Worm (Caenorhabditis elegans) whole organism, L1 larva: ENCODE data around the gene fbxa-32.
A peak's percentile ranks its signal among the peaks of the same experiment; 100 is the strongest.

Experiments
- C16A3.4 ChIP-seq: fragments of 150-350 bp; optimal IDR thresholded peaks from 2 replicates; lab custom pipeline; 2014; ENCODE audit warnings: missing biosample characterization, missing genetic modification characterization
- F16B12.6 ChIP-seq: fragments of 150-350 bp; optimal IDR thresholded peaks from 2 replicates; lab custom pipeline; 2014; ENCODE audit warnings: missing biosample characterization, missing genetic modification characterization
- Y116A8C.19 ChIP-seq: sonication (generic microtip); optimal IDR thresholded peaks from 2 replicates; lab custom pipeline; 2016; ENCODE audit warnings: missing compliant biosample characterization, missing genetic modification characterization, borderline replicate concordance
- aha-1 ChIP-seq: fragments of 150-350 bp; optimal IDR thresholded peaks from 2 replicates; lab custom pipeline; 2014; ENCODE audit warnings: missing biosample characterization, missing genetic modification characterization
- alr-1 ChIP-seq: fragments of 200-800 bp; sonication (Bioruptor generic); optimal IDR thresholded peaks from 2 replicates; lab custom pipeline; 2018; ENCODE audit warnings: borderline replicate concordance, mild to moderate bottlenecking, missing genetic modification characterization, missing compliant biosample characterization
- aly-2 ChIP-seq: fragments of 150-350 bp; optimal IDR thresholded peaks from 2 replicates; lab custom pipeline; 2014; ENCODE audit warnings: missing biosample characterization, missing genetic modification characterization
- blmp-1 ChIP-seq: fragments of 150-350 bp; optimal IDR thresholded peaks from 2 replicates; lab custom pipeline; 2014; ENCODE audit warnings: missing biosample characterization, missing genetic modification characterization
- ceh-8 ChIP-seq: fragments of 200-800 bp; sonication (Bioruptor generic); optimal IDR thresholded peaks from 2 replicates; lab custom pipeline; 2018; ENCODE audit warnings: mild to moderate bottlenecking, missing genetic modification characterization, moderate library complexity, missing compliant biosample characterization
- ceh-82 ChIP-seq, 3 experiments: fragments of 150-350 bp in 1 of 3; sonication (generic microtip) in 2 of 3; optimal IDR thresholded peaks; 2 replicates each; lab custom pipeline; 2014 to 2017; ENCODE audit warnings: missing biosample characterization in 3 of 3, missing genetic modification characterization in 3 of 3
- ceh-88 ChIP-seq: fragments of 200-800 bp; sonication (Bioruptor generic); IDR thresholded peaks from 2 replicates; pipeline ENCODE4 v1.3.6; 2022; ENCODE audit warnings: missing genetic modification characterization, missing compliant biosample characterization
- dpl-1 ChIP-seq, 3 experiments: fragments of 150-350 bp in 2 of 3; sonication (generic microtip) in 1 of 3; optimal IDR thresholded peaks; 2 replicates each; lab custom pipeline; 2014 to 2017; ENCODE audit warnings: missing biosample characterization in 3 of 3, missing genetic modification characterization in 3 of 3, missing genetic modification reagents in 3 of 3
- efl-1 ChIP-seq, 4 experiments: fragments of 150-350 bp; optimal IDR thresholded peaks in 3 of 4; peaks in 1 of 4; 1 replicate in 1 of 4; 2 replicates in 3 of 4; lab custom pipeline; 2014; ENCODE audit warnings: missing biosample characterization in 2 of 4, missing genetic modification characterization in 2 of 4, missing genetic modification reagents in 2 of 4
- efl-3 ChIP-seq: fragments of 200-800 bp; sonication (Bioruptor generic); optimal IDR thresholded peaks from 2 replicates; lab custom pipeline; 2018; ENCODE audit warnings: mild to moderate bottlenecking, missing genetic modification characterization, missing compliant biosample characterization
- egl-13 ChIP-seq: sonication (generic microtip); optimal IDR thresholded peaks from 2 replicates; lab custom pipeline; 2016; ENCODE audit warnings: missing genotype, missing genetic modification reagents, missing genetic modification characterization, missing compliant biosample characterization
- elt-2 ChIP-seq: sonication (generic microtip); optimal IDR thresholded peaks from 2 replicates; lab custom pipeline; 2016; ENCODE audit warnings: missing genetic modification characterization, mild to moderate bottlenecking, inconsistent platforms, missing compliant biosample characterization, missing genetic modification reagents
- ets-5 ChIP-seq: fragments of 200-800 bp; sonication (Bioruptor generic); IDR thresholded peaks from 2 replicates; pipeline ENCODE4 v1.3.6; 2022; ENCODE audit warnings: missing genetic modification characterization, missing compliant biosample characterization
- fkh-10 ChIP-seq: sonication (generic microtip); optimal IDR thresholded peaks from 2 replicates; lab custom pipeline; 2017; ENCODE audit warnings: missing biosample characterization, missing genetic modification reagents, missing genetic modification characterization
- fkh-4 ChIP-seq: sonication (generic microtip); optimal IDR thresholded peaks from 2 replicates; lab custom pipeline; 2016; ENCODE audit warnings: missing compliant biosample characterization, missing genetic modification characterization, borderline replicate concordance
- fos-1 ChIP-seq: fragments of 150-350 bp; optimal IDR thresholded peaks from 2 replicates; lab custom pipeline; 2014; ENCODE audit warnings: missing biosample characterization, missing genetic modification characterization
- hpl-2 ChIP-seq: fragments of 150-350 bp; optimal IDR thresholded peaks from 2 replicates; lab custom pipeline; 2014; ENCODE audit warnings: missing biosample characterization, missing genetic modification reagents, missing genetic modification characterization
- lin-14 ChIP-seq: fragments of 200-800 bp; sonication (Bioruptor generic); optimal IDR thresholded peaks from 2 replicates; lab custom pipeline; 2018; ENCODE audit warnings: mild to moderate bottlenecking, missing genetic modification characterization, moderate library complexity, missing compliant biosample characterization
- lin-15B ChIP-seq: fragments of 150-350 bp; sonication (generic microtip); optimal IDR thresholded peaks from 3 replicates; lab custom pipeline; 2014; ENCODE audit warnings: missing biosample characterization, missing genetic modification characterization
- lin-35 ChIP-seq, 2 experiments: fragments of 150-350 bp; optimal IDR thresholded peaks; 2 replicates each; lab custom pipeline; 2014; ENCODE audit warnings: missing biosample characterization in 2 of 2, missing genetic modification characterization in 2 of 2, missing genetic modification reagents in 2 of 2
- lin-39 ChIP-seq: fragments of 150-350 bp; optimal IDR thresholded peaks from 2 replicates; lab custom pipeline; 2014; ENCODE audit warnings: missing biosample characterization, missing genetic modification reagents, missing genetic modification characterization
- lsy-2 ChIP-seq, 2 experiments: fragments of 150-350 bp; optimal IDR thresholded peaks; 2 replicates each; lab custom pipeline; 2014; ENCODE audit warnings: missing biosample characterization in 2 of 2, missing genetic modification characterization in 2 of 2
- mab-9 ChIP-seq: fragments of 200-800 bp; sonication (Bioruptor generic); IDR thresholded peaks from 2 replicates; pipeline ENCODE4 v1.3.6; 2022; ENCODE audit warnings: missing genetic modification reagents, missing genetic modification characterization, missing compliant biosample characterization
- mdl-1 ChIP-seq, 2 experiments: fragments of 150-350 bp; optimal IDR thresholded peaks; 2 replicates each; lab custom pipeline; 2014 to 2017; ENCODE audit warnings: missing biosample characterization in 2 of 2, missing genetic modification characterization in 2 of 2, inconsistent platforms in 1 of 2
- mep-1 ChIP-seq: fragments of 150-350 bp; optimal IDR thresholded peaks from 2 replicates; lab custom pipeline; 2014; ENCODE audit warnings: missing biosample characterization, missing genetic modification characterization
- nhr-12 ChIP-seq: sonication (generic microtip); optimal IDR thresholded peaks from 2 replicates; lab custom pipeline; 2017; ENCODE audit warnings: missing biosample characterization, missing genetic modification characterization
- nhr-20 ChIP-seq: sonication (generic microtip); optimal IDR thresholded peaks from 2 replicates; lab custom pipeline; 2016; ENCODE audit warnings: mild to moderate bottlenecking, missing genetic modification characterization, missing compliant biosample characterization
- nhr-47 ChIP-seq: sonication (generic microtip); optimal IDR thresholded peaks from 2 replicates; lab custom pipeline; 2016; ENCODE audit warnings: mild to moderate bottlenecking, missing genetic modification characterization, moderate library complexity, missing compliant biosample characterization
- nhr-71 ChIP-seq: sonication (generic microtip); optimal IDR thresholded peaks from 2 replicates; lab custom pipeline; 2016; ENCODE audit warnings: mild to moderate bottlenecking, missing genetic modification characterization, moderate library complexity, missing compliant biosample characterization
- nhr-77 ChIP-seq: fragments of 150-350 bp; optimal IDR thresholded peaks from 2 replicates; lab custom pipeline; 2014; ENCODE audit warnings: missing biosample characterization, missing genetic modification characterization
- nhr-84 ChIP-seq: sonication (generic microtip); optimal IDR thresholded peaks from 2 replicates; lab custom pipeline; 2017; ENCODE audit warnings: missing biosample characterization, missing genetic modification characterization
- nhr-90 ChIP-seq: sonication (generic microtip); optimal IDR thresholded peaks from 2 replicates; lab custom pipeline; 2016; ENCODE audit warnings: mild to moderate bottlenecking, missing genetic modification characterization, missing compliant biosample characterization; ENCODE audit not compliant: poor library complexity
- rnt-1 ChIP-seq: sonication (generic microtip); optimal IDR thresholded peaks from 2 replicates; lab custom pipeline; 2016; ENCODE audit warnings: mild to moderate bottlenecking, missing genetic modification characterization, moderate library complexity, missing compliant biosample characterization
- skn-1 ChIP-seq: fragments of 150-350 bp; optimal IDR thresholded peaks from 2 replicates; lab custom pipeline; 2014; ENCODE audit warnings: missing biosample characterization, missing genetic modification characterization
- snu-23 ChIP-seq: sonication (generic microtip); optimal IDR thresholded peaks from 2 replicates; lab custom pipeline; 2016; ENCODE audit warnings: missing genetic modification characterization, missing compliant biosample characterization
- sup-37 ChIP-seq: fragments of 200-800 bp; sonication (Bioruptor generic); optimal IDR thresholded peaks from 2 replicates; lab custom pipeline; 2018; ENCODE audit warnings: mild to moderate bottlenecking, missing genetic modification characterization, missing compliant biosample characterization
- swsn-7 ChIP-seq: sonication (generic microtip); optimal IDR thresholded peaks from 2 replicates; lab custom pipeline; 2016; ENCODE audit warnings: missing genetic modification characterization, missing compliant biosample characterization
- unc-130 ChIP-seq: fragments of 150-350 bp; optimal IDR thresholded peaks from 2 replicates; lab custom pipeline; 2017; ENCODE audit warnings: missing biosample characterization, missing genetic modification characterization, inconsistent platforms
- unc-30 ChIP-seq: sonication (generic microtip); optimal IDR thresholded peaks from 2 replicates; lab custom pipeline; 2017; ENCODE audit warnings: missing biosample characterization, missing genetic modification characterization
- vab-15 ChIP-seq: sonication (generic microtip); optimal IDR thresholded peaks from 2 replicates; lab custom pipeline; 2017; ENCODE audit warnings: missing genotype, mild to moderate bottlenecking, missing genetic modification characterization, missing compliant biosample characterization
- zip-4 ChIP-seq: fragments of 200-800 bp; sonication (Bioruptor generic); optimal IDR thresholded peaks from 2 replicates; lab custom pipeline; 2018; ENCODE audit warnings: mild to moderate bottlenecking, missing genetic modification characterization, moderate library complexity, missing compliant biosample characterization
- ztf-11 ChIP-seq, 2 experiments: sonication (generic microtip); optimal IDR thresholded peaks; 2 replicates each; lab custom pipeline; 2016 to 2017; ENCODE audit warnings: missing genetic modification characterization in 2 of 2, missing biosample characterization in 1 of 2, missing compliant biosample characterization in 1 of 2

Gene fbxa-32

DNA sequence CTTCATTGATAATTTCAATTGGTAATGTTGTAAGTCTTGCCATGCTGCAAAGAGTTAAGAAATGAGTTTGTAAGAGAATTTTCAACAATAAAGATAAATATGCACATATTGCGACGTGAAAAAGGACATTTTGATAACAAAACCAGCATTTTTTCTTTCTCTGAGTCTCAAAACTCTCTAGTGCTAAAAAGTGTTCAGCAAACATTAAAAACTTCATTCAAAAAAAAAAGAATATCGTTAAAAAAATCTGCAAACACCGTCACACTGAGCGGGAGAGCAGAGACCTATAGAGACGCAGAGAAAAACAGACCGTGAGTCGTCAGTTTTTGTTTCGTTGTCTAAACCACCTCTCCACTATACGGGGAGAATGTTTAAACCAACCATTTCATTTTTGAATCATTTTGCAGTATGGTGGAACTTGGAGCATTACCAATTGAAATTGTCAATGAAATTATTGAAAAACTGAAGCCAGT lies 19.9 kb downstream of the fbxa-32 start, which contains the start of the genes fbxa-76 and fbxa-77:
fbxa-76 (minus strand) TSS at position 51 of the 473 bp plus-strand sequence.
fbxa-77 (plus strand) TSS at position 365 of the 473 bp plus-strand sequence.
- TF ChIP-seq nhr-47 (tag; lab: Kevin White, UChicago) (no peak), snu-23 (GFP tag; lab: Kevin White, UChicago) (peak; percentile 50), efl-1 (optimal IDR thresholded peaks at IDR 0.05; lab: Kevin White, UChicago) (peak; percentile 57 to 67), efl-1 (GFP tag; optimal IDR thresholded peaks at IDR 0.05 in 1 of 2; lab: Kevin White, UChicago) (peak; percentile 41 to 84), hpl-2 (GFP tag; lab: Kevin White, UChicago) (no peak), fos-1 (no peak), vab-15 (no peak), ets-5 (GFP tag; lab: Robert Waterston, UW) (no peak), zip-4 (no peak), nhr-84 (tag; lab: Kevin White, UChicago) (no peak), C16A3.4 (tag; lab: Kevin White, UChicago) (peak; percentile 17), nhr-20 (tag; lab: Kevin White, UChicago) (peak; percentile 6), ceh-8 (GFP tag; lab: Kevin White, UChicago) (no peak), rnt-1 (tag; lab: Kevin White, UChicago) (no peak), aly-2 (tag; lab: Kevin White, UChicago) (no peak), elt-2 (tag; lab: Kevin White, UChicago) (peak; percentile 5), lin-35 (GFP tag; optimal IDR thresholded peaks at IDR 0.05; lab: Kevin White, UChicago) (peak; percentile 41 to 65), egl-13 (tag; lab: Kevin White, UChicago) (no peak), ceh-82 (tag; optimal IDR thresholded peaks at IDR 0.05; lab: Kevin White, UChicago) (no peak), swsn-7 (no peak), sup-37 (no peak), mep-1 (tag; lab: Kevin White, UChicago) (peak; percentile 13), lsy-2 (tag; optimal IDR thresholded peaks at IDR 0.05; lab: Kevin White, UChicago) (peak in 1 of 2 experiments; percentile 64), unc-130 (tag; lab: Kevin White, UChicago) (no peak), nhr-77 (peak; percentile 3), efl-3 (GFP tag; lab: Kevin White, UChicago) (no peak), fkh-4 (tag; lab: Kevin White, UChicago) (no peak), blmp-1 (tag; lab: Kevin White, UChicago) (peak; percentile 31), lin-39 (tag; lab: Kevin White, UChicago) (no peak), ztf-11 (tag; optimal IDR thresholded peaks at IDR 0.05; lab: Kevin White, UChicago) (no peak), nhr-71 (tag; lab: Kevin White, UChicago) (peak; percentile 20), mab-9 (GFP tag; lab: Robert Waterston, UW) (no peak), lin-14 (GFP tag; lab: Kevin White, UChicago) (peak; percentile 33), mdl-1 (tag; optimal IDR thresholded peaks at IDR 0.05; lab: Kevin White, UChicago) (peak in 1 of 2 experiments; percentile 6), lin-15B (tag; lab: Kevin White, UChicago) (no peak), alr-1 (no peak), aha-1 (tag; lab: Kevin White, UChicago) (no peak), unc-30 (tag; lab: Kevin White, UChicago) (no peak), nhr-12 (no peak), Y116A8C.19 (no peak), ceh-88 (GFP tag; lab: Robert Waterston, UW) (no peak), nhr-90 (tag; lab: Kevin White, UChicago) (no peak), fkh-10 (GFP tag; lab: Kevin White, UChicago) (no peak), dpl-1 (GFP tag; optimal IDR thresholded peaks at IDR 0.05; lab: Kevin White, UChicago) (peak; percentile 24 to 45 (median 37)), F16B12.6 (tag; lab: Kevin White, UChicago) (peak; percentile 67), skn-1 (tag; lab: Kevin White, UChicago) (peak; percentile 43)
